Worm (Caenorhabditis elegans): ENCODE data around the gene slc-36.5.

Gene slc-36.5

DNA sequence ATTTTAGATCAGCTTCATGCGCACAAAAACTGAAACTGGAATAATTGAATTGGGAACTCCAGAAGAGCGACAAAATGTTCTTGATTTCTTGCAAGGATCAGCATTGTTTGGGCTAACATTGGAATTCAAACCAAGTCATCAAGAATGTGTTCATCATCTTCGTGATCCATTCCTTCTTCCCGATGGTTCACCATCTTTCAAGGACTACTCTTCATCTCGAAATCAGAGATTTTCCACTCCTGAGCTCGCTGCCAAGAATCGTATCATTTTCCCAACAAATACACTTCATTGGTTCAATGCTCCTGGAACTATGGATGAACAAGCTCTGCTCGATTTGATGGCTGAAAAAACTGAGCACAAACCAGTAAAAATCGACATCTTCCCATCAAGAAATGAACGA lies 23.9 kb upstream of the slc-36.5 start:
- no peak for TF ChIP-seq nhr-237 (tag; optimal IDR thresholded peaks at IDR 0.05)
- no peak for TF ChIP-seq unc-120 (tag; optimal IDR thresholded peaks at IDR 0.05; ENCODE audit: poor library complexity, severe bottlenecking)
- TF ChIP-seq ceh-43 (GFP tag; optimal IDR thresholded peaks at IDR 0.05): no peak
- TF ChIP-seq unc-62 (GFP tag; optimal IDR thresholded peaks at IDR 0.05): no peak
- TF ChIP-seq sptf-1 (tag; optimal IDR thresholded peaks at IDR 0.05): no peak
- no peak for TF ChIP-seq blmp-1 (tag; optimal IDR thresholded peaks at IDR 0.05)
- no peak for TF ChIP-seq bed-3 (GFP tag; optimal IDR thresholded peaks at IDR 0.05)
- no peak for TF ChIP-seq cnd-1 (tag; optimal IDR thresholded peaks at IDR 0.05)
- TF ChIP-seq lsy-2 (tag; optimal IDR thresholded peaks at IDR 0.05): no peak
- TF ChIP-seq flh-1 (GFP tag; optimal IDR thresholded peaks at IDR 0.05): no peak

DNA sequence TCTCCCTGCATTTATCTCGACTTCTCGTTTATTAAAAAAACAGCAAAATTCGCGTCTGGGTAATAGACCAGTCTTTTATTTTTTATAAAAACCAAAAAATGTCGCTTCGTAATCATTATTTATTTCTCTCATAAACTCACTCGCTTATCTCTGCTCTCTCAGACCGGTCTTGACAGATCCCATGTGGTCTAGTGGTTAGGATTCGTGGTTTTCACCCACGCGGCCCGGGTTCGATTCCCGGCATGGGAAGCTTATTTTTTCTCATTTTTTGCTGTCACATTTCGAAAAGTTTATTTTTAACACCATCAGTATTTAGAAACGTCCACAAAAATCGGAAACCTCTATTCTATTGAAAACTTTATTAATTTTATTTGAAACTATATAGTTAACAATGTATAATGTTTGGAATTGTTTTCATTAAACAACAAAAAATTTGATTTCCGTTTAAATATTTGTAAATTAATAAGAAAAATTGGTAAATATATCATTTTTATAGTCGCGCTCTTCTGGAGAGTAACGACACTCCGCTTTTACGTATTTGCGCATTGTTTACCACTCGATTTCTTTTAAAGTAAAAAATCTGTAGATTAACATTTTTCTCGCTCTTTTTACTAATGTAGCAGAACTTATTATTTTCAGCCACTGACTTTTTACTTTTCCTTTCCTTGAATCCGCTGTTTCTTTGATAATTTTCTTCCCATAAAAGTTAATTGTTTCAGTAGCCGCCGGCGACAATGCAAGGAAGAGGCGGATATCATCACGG lies 21.3 kb upstream of the slc-36.5 start, which contains the start of gene hrpl-1:
Gene hrpl-1 (plus strand): TSS at position 713 of the 763 bp plus-strand sequence.
- TF ChIP-seq drap-1 (GFP tag; optimal IDR thresholded peaks at IDR 0.05) (no peak), ceh-39 (tag; optimal IDR thresholded peaks at IDR 0.05) (no peak), nhr-12 (tag; optimal IDR thresholded peaks at IDR 0.05) (no peak), unc-39 (tag; optimal IDR thresholded peaks at IDR 0.05) (no peak), zip-8 (tag; optimal IDR thresholded peaks at IDR 0.05) (no peak), mep-1 (tag; optimal IDR thresholded peaks at IDR 0.05) (no peak), lsy-2 (tag; optimal IDR thresholded peaks at IDR 0.05) (peak; percentile 26), hlh-1 (tag; optimal IDR thresholded peaks at IDR 0.05) (no peak), cnd-1 (tag; optimal IDR thresholded peaks at IDR 0.05) (peak; percentile 59), nhr-2 (tag; optimal IDR thresholded peaks at IDR 0.05) (no peak), blmp-1 (tag; optimal IDR thresholded peaks at IDR 0.05) (no peak), sem-2 (GFP tag; optimal IDR thresholded peaks at IDR 0.05) (peak; percentile 52), lin-13 (tag; optimal IDR thresholded peaks at IDR 0.05) (no peak), unc-62 (GFP tag; optimal IDR thresholded peaks at IDR 0.05) (no peak), ceh-83 (GFP tag; optimal IDR thresholded peaks at IDR 0.05) (peak; percentile 62), elt-1 (tag; optimal IDR thresholded peaks at IDR 0.05; ENCODE audit: borderline replicate concordance, insufficient read depth) (no peak), ceh-43 (GFP tag; optimal IDR thresholded peaks at IDR 0.05) (no peak), nhr-76 (tag; optimal IDR thresholded peaks at IDR 0.05) (no peak), ham-2 (GFP tag; optimal IDR thresholded peaks at IDR 0.05) (no peak), nhr-237 (tag; optimal IDR thresholded peaks at IDR 0.05) (no peak), mls-2 (tag; optimal IDR thresholded peaks at IDR 0.05) (no peak), unc-120 (tag; optimal IDR thresholded peaks at IDR 0.05; ENCODE audit: poor library complexity, severe bottlenecking) (no peak), M03D4.4 (tag; optimal IDR thresholded peaks at IDR 0.05) (peak; percentile 73), tbx-8 (GFP tag; optimal IDR thresholded peaks at IDR 0.05) (peak; percentile 28), sptf-1 (tag; optimal IDR thresholded peaks at IDR 0.05) (peak; percentile 76), nhr-28 (tag; optimal IDR thresholded peaks at IDR 0.05) (no peak), snpc-4 (tag; optimal IDR thresholded peaks at IDR 0.05) (no peak), mab-5 (tag; optimal IDR thresholded peaks at IDR 0.05) (no peak), bed-3 (GFP tag; optimal IDR thresholded peaks at IDR 0.05) (peak; percentile 11), pha-4 (tag; optimal IDR thresholded peaks at IDR 0.05) (no peak), lin-32 (GFP tag; optimal IDR thresholded peaks at IDR 0.05) (peak; percentile 14), flh-1 (GFP tag; optimal IDR thresholded peaks at IDR 0.05) (no peak), ztf-11 (tag; optimal IDR thresholded peaks at IDR 0.05) (no peak), ces-1 (GFP tag; optimal IDR thresholded peaks at IDR 0.05) (no peak), elt-3 (tag; optimal IDR thresholded peaks at IDR 0.05) (no peak)

DNA sequence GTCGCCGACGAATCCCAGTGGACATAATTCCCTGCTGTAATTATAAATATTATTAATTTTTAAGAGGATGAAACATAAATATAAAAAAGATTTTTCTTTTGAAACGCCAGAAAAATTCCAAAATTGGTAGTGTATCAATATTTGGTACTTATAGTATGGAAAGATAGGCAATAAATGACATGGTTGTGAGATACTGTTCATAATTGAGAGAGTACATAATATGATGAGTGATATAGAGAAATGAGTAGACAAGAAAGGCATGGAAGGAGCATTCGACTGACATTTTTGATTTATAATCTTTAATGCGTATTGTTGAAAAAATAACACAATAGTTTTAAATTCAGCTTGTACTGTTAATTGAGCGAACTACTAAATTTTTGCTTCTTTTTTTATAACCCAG lies 20.6 kb upstream of the slc-36.5 start, which contains the start of gene C44B7.11:
Gene C44B7.11 (minus strand): TSS at position 34 of the 400 bp plus-strand sequence.
- TF ChIP-seq mls-2 (tag; optimal IDR thresholded peaks at IDR 0.05) (no peak), unc-120 (tag; optimal IDR thresholded peaks at IDR 0.05; ENCODE audit: poor library complexity, severe bottlenecking) (no peak), ces-1 (GFP tag; optimal IDR thresholded peaks at IDR 0.05) (no peak), unc-39 (tag; optimal IDR thresholded peaks at IDR 0.05) (no peak), nhr-2 (tag; optimal IDR thresholded peaks at IDR 0.05) (no peak), ztf-11 (tag; optimal IDR thresholded peaks at IDR 0.05) (no peak), nhr-28 (tag; optimal IDR thresholded peaks at IDR 0.05) (no peak)
